Fruit fly (Drosophila melanogaster): Measurements from ENCODE around the gene CG12321.

- no peak for TF ChIP-seq CG6854 (GFP tag; optimal IDR thresholded peaks at IDR 0.05)
- TF ChIP-seq Lpt (GFP tag; optimal IDR thresholded peaks at IDR 0.05): no peak
Measured at dm6 chr3R:18191867-18192266, 3.4 kb upstream of the CG12321 start, which contains the start of gene CG14313.
